Fruit fly (Drosophila melanogaster) whole organism, embryonic: ENCODE results near the gene dsx-c73A.

Experiments used
- CG12744 ChIP-seq: fragments of 200-800 bp; sonication (Bioruptor generic); optimal IDR thresholded peaks from 2 replicates; lab custom pipeline; 2016; ENCODE audit warnings: missing biosample characterization, missing genetic modification characterization
- CG8388 ChIP-seq: fragments of 200-800 bp; sonication (Bioruptor generic); optimal IDR thresholded peaks from 2 replicates; lab custom pipeline; 2019; ENCODE audit warnings: missing biosample characterization, mild to moderate bottlenecking, missing genetic modification characterization, moderate library complexity
- Dbx ChIP-seq: fragments of 200-800 bp; sonication (Bioruptor generic); IDR thresholded peaks from 3 replicates; pipeline ENCODE4 v1.3.6; 2022; ENCODE audit warnings: missing biosample characterization, missing genetic modification characterization
- onecut ChIP-seq: fragments of 200-800 bp; sonication (Bioruptor generic); IDR thresholded peaks from 2 replicates; pipeline ENCODE4 v1.3.6; 2022; ENCODE audit warnings: missing biosample characterization, missing genetic modification characterization
- vnd ChIP-seq: fragments of 200-800 bp; sonication (Bioruptor generic); IDR thresholded peaks from 3 replicates; pipeline ENCODE4 v1.3.6; 2022; ENCODE audit warnings: missing biosample characterization, missing genetic modification characterization; ENCODE audit not compliant: partially characterized antibody

DNA sequence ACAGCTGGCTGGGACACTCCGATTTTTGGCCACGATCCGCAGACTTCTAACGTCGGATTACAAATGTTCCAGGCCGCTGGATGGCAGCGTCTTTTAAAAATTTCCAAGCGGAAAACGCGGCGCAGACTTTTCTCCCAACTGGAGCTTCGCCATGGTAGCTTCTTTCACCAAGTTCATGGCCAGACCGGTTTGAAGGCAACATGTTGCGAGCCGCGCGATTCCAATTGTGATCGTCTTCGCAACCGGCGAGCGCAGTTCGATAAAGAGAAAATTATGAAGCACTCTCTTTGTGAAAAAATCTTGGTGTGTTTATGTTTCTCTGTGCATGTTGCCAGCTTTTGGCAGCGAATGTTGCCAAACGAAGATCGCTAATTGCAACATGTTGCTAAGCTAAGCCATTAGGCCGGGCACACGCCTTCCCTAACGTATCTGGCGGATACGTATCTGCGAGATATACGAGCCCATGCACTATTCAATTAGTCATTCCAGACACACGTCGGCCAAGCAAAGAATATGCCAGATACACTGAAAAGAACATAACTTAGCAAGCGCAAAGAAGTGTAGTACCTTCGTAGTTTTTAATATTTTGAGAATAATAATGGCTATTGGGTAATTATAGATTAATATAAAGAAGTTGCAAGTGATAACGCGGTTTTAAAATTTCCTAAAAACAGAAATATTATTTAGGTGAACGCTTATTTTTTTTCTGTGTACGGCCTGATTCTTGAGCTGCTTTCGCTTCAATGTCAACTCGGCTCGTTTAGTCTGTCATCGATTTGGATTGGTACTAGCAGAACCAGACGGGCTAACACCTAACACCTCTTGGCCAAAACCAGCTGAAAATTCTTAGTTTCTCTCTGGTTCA lies at the start of gene dsx-c73A:
- TF ChIP-seq CG12744 (GFP tag; lab: Kevin White, UChicago) (no peak), CG8388 (GFP tag; lab: Kevin White, UChicago) (peak; percentile 13), Dbx (no peak), vnd (GFP tag; lab: Robert Waterston, UW) (no peak), onecut (GFP tag; lab: Robert Waterston, UW) (no peak)
